Worm (Caenorhabditis elegans): ENCODE data around the gene sma-4.
A peak's percentile ranks its signal among the peaks of the same experiment; 100 is the strongest.

- peak in 3 of 6 experiments; percentile 24 to 92 (median 60) for TF ChIP-seq elt-3 (tag; optimal IDR thresholded peaks at IDR 0.05)
- no peak for TF ChIP-seq unc-62 (GFP tag; optimal IDR thresholded peaks at IDR 0.05)
- peak; percentile 62 for TF ChIP-seq fos-1 (tag; optimal IDR thresholded peaks at IDR 0.05)
- TF ChIP-seq egl-13 (tag; optimal IDR thresholded peaks at IDR 0.05), result peak; percentile 42
- TF ChIP-seq nhr-12 (tag; optimal IDR thresholded peaks at IDR 0.05), result no peak
- peak; percentile 49 for TF ChIP-seq ama-1 (optimal IDR thresholded peaks at IDR 0.05)
- TF ChIP-seq swsn-7 (tag; optimal IDR thresholded peaks at IDR 0.05), result peak; percentile 75
- TF ChIP-seq alr-1 (tag; optimal IDR thresholded peaks at IDR 0.05; ENCODE audit: borderline replicate concordance), result no peak
- peak in 1 of 2 experiments; percentile 8 for TF ChIP-seq ztf-11 (tag; optimal IDR thresholded peaks at IDR 0.05)
- TF ChIP-seq lin-39 (tag; optimal IDR thresholded peaks at IDR 0.05), result peak; percentile 33
- peak; percentile 65 for TF ChIP-seq jun-1 (tag; optimal IDR thresholded peaks at IDR 0.05)
- TF ChIP-seq nhr-90 (tag; optimal IDR thresholded peaks at IDR 0.05; ENCODE audit: poor library complexity), result peak; percentile 65
- TF ChIP-seq fkh-10 (GFP tag; optimal IDR thresholded peaks at IDR 0.05), result peak; percentile 28
Observed at ce11 chrIII:5855637-5856179, 39.7 kb downstream of the sma-4 start, which contains the start of the genes cct-6 and alh-9.
